Worm (Caenorhabditis elegans): Measurements from ENCODE around the gene itr-1.

DNA sequence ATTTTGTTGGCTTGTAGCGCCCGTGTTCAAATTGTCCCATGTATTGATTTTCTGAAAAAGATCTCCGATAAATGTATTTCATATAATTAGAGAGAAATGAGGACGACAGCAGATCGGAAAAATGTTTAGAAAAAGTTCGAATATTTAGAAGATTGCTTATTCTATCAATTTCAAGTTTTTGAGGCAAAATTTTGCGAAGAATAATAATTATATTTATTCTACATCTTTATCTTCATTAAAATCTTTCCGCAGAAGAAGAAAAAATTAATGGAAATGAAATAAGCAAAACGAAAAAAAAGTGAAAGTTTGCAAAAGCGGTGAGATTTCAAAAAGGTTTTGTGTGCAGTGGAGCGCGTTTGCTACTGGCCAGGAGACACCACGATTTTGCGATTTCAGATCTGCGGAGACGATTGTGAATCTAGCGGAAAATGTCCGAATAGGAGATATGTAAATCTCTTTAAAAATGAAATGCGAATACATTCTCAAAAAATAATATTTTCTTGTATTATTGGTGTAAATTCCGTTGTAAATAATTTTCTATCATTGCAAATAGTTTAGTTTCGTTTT is 20.7 kb upstream of the itr-1 start, which contains the start of gene nrde-4:
- peak; percentile 71 for TF ChIP-seq snpc-4 (tag; optimal IDR thresholded peaks at IDR 0.05)
- no peak for TF ChIP-seq nhr-28 (tag; optimal IDR thresholded peaks at IDR 0.05)
- TF ChIP-seq pqm-1 (tag; optimal IDR thresholded peaks at IDR 0.05), result peak; percentile 27
- peak; percentile 21 for TF ChIP-seq skn-1 (tag; optimal IDR thresholded peaks at IDR 0.05)
- peak; percentile 85 for TF ChIP-seq pha-4 (tag; optimal IDR thresholded peaks at IDR 0.05)
- no peak for TF ChIP-seq egl-27 (tag; optimal IDR thresholded peaks at IDR 0.05)
- TF ChIP-seq R02D3.7 (tag; optimal IDR thresholded peaks at IDR 0.05), result peak; percentile 30
- TF ChIP-seq fkh-10 (GFP tag; optimal IDR thresholded peaks at IDR 0.05), result no peak

All from whole organism, L3 larva.